Fruit fly (Drosophila melanogaster) whole organism, adult: ENCODE measurements around the gene Enoph.

Experiments used
- Clk ChIP-seq: fragments of 200-800 bp; sonication (Bioruptor generic); optimal IDR thresholded peaks from 2 replicates; lab custom pipeline; 2017; ENCODE audit warnings: missing biosample characterization, missing genetic modification characterization
- Mnt ChIP-seq: fragments of 200-800 bp; sonication (Bioruptor generic); optimal IDR thresholded peaks from 2 replicates; lab custom pipeline; 2016; ENCODE audit warnings: missing biosample characterization, mild to moderate bottlenecking, missing genetic modification characterization
- cic ChIP-seq: fragments of 200-800 bp; sonication (Bioruptor generic); optimal IDR thresholded peaks from 2 replicates; lab custom pipeline; 2017; ENCODE audit warnings: missing biosample characterization, mild to moderate bottlenecking, missing genetic modification characterization, moderate library complexity
- kay ChIP-seq: fragments of 200-800 bp; sonication (Bioruptor generic); peaks from one replicate; lab custom pipeline; 2016; ENCODE audit warnings: missing biosample characterization, missing genetic modification characterization, borderline replicate concordance
- ovo ChIP-seq: fragments of 200-800 bp; sonication (Bioruptor generic); optimal IDR thresholded peaks from 2 replicates; lab custom pipeline; 2016; ENCODE audit warnings: missing biosample characterization, missing genetic modification characterization

- TF ChIP-seq cic (GFP tag; lab: Kevin White, UChicago) (no peak), Mnt (no peak), kay (no peak), Clk (GFP tag; lab: Kevin White, UChicago) (no peak), ovo (GFP tag; lab: Kevin White, UChicago) (no peak)
Observed at dm6 chr3R:5299569-5300195, 43.2 kb upstream of the Enoph start, which contains the start of gene Tim17b1.
